Worm (Caenorhabditis elegans) whole organism, L4 larva: ENCODE results near the gene srx-54.
"Not testable (repeated sequence)": the region's sequence is repeated elsewhere in the genome, so short reads cannot be mapped to it uniquely, and the experiment has no call there.

ENCODE experiments used
- daf-19 ChIP-seq: fragments of 200-800 bp; sonication (Bioruptor generic); conservative IDR thresholded peaks from 2 replicates; pipeline ENCODE4 v1.3.6; 2022; ENCODE audit warnings: missing genetic modification characterization, missing compliant biosample characterization
- gei-8 ChIP-seq: fragments of 200-800 bp; sonication (Bioruptor generic); optimal IDR thresholded peaks from 2 replicates; lab custom pipeline; 2018; ENCODE audit warnings: mild to moderate bottlenecking, missing genetic modification characterization, missing compliant biosample characterization
- lin-38 ChIP-seq: fragments of 200-800 bp; sonication (Bioruptor generic); IDR thresholded peaks from 2 replicates; pipeline ENCODE4 v1.3.6; 2022; ENCODE audit warnings: missing genetic modification reagents, missing genetic modification characterization, missing compliant biosample characterization
- pha-4 ChIP-seq, 2 experiments: fragments of 150-350 bp in 1 of 2; fragments of 200-800 bp in 1 of 2; sonication (Bioruptor generic) in 1 of 2; IDR thresholded peaks in 1 of 2; optimal IDR thresholded peaks in 1 of 2; 2 replicates each; pipeline versions ENCODE4 v1.3.6 to Lab custom; 2014 to 2022; ENCODE audit warnings: missing genetic modification characterization in 2 of 2, missing genetic modification reagents in 2 of 2, missing biosample characterization in 1 of 2, missing compliant biosample characterization in 1 of 2
- tra-1 ChIP-seq: fragments of 200-800 bp; sonication (Bioruptor generic); IDR thresholded peaks from 2 replicates; pipeline ENCODE4 v1.3.6; 2022; ENCODE audit warnings: missing genetic modification reagents, missing genetic modification characterization, missing compliant biosample characterization
- ztf-11 ChIP-seq: fragments of 150-350 bp; optimal IDR thresholded peaks from 2 replicates; lab custom pipeline; 2014; ENCODE audit warnings: missing biosample characterization, missing genetic modification characterization

DNA sequence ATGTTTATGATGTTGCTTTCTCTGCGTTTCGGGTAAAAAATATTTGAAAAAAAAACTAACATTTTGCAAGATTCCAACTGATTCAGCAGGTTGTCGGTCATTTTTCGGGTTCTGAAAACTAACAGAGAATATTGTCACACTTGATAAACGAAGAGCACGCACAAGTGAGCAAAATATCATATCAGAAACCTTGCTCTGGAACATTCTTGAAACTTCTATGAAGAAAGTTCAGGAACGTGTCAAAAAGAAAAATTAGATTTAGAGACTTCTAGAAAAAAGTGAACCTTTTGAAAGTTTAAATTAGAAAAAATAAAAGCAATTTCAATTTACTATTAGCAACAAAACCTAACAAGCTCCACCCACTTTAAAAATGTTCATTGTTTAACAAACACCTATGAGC lies 27.0 kb upstream of the srx-54 start, which contains the start of gene fbxa-112:
- not testable (repeated sequence) for TF ChIP-seq lin-38 (GFP tag; lab: Robert Waterston, UW); daf-19 (GFP tag; lab: Robert Waterston, UW); pha-4 (GFP tag; IDR thresholded peaks at IDR 0.05; lab: Robert Waterston, UW); pha-4 (tag; optimal IDR thresholded peaks at IDR 0.05; lab: Kevin White, UChicago); ztf-11 (tag; lab: Kevin White, UChicago); tra-1 (GFP tag; lab: Robert Waterston, UW); gei-8
